Fruit fly (Drosophila melanogaster): ENCODE measurements around the gene nSyb.
A peak's percentile ranks its signal among the peaks of the same experiment; 100 is the strongest.

The nSyb gene

dm6 chr3L:1668504-1668903 lies 31.0 kb upstream of the nSyb start, which contains the start of gene RpL23A (continued):
- no peak for TF ChIP-seq Sox100B (GFP tag; optimal IDR thresholded peaks at IDR 0.05)
- TF ChIP-seq CG6791 (GFP tag; IDR thresholded peaks at IDR 0.05; ENCODE audit: partially characterized antibody): peak; percentile 66; the same call in 2 of the 3 replicates
- TF ChIP-seq sd (tag; optimal IDR thresholded peaks at IDR 0.05): peak; percentile 92
- peak; percentile 82 for TF ChIP-seq dimm (GFP tag; IDR thresholded peaks at IDR 0.05)
- TF ChIP-seq CG34224 (GFP tag; IDR thresholded peaks at IDR 0.05; ENCODE audit: partially characterized antibody): no peak
- peak; percentile 82 for TF ChIP-seq cwo (GFP tag; optimal IDR thresholded peaks at IDR 0.05)
- no peak for TF ChIP-seq Doc3 (GFP tag; IDR thresholded peaks at IDR 0.05; ENCODE audit: partially characterized antibody)
- TF ChIP-seq zen2 (GFP tag; IDR thresholded peaks at IDR 0.05; ENCODE audit: partially characterized antibody): no peak
- peak; percentile 98 for TF ChIP-seq Fer1 (GFP tag; optimal IDR thresholded peaks at IDR 0.05)
- peak; percentile 90 for TF ChIP-seq Mrtf (GFP tag; IDR thresholded peaks at IDR 0.05)
- TF ChIP-seq Pdp1 (GFP tag; optimal IDR thresholded peaks at IDR 0.05): peak; percentile 92 to 93
- peak; percentile 96 for TF ChIP-seq CG12769 (tag; optimal IDR thresholded peaks at IDR 0.05)
- TF ChIP-seq YL-1 (GFP tag; optimal IDR thresholded peaks at IDR 0.05): peak; percentile 98
- peak; percentile 97 for TF ChIP-seq pb (GFP tag; optimal IDR thresholded peaks at IDR 0.05)
- peak; percentile 85 for TF ChIP-seq CG2889 (GFP tag; IDR thresholded peaks at IDR 0.05)
- peak; percentile 96 for TF ChIP-seq kni (GFP tag; optimal IDR thresholded peaks at IDR 0.05)
- peak; percentile 81 for TF ChIP-seq Bgb (GFP tag; IDR thresholded peaks at IDR 0.05; ENCODE audit: partially characterized antibody)
- peak; percentile 96 for TF ChIP-seq CG4328 (GFP tag; optimal IDR thresholded peaks at IDR 0.05)
- peak; percentile 89 for TF ChIP-seq CG10274 (GFP tag; optimal IDR thresholded peaks at IDR 0.05)
- peak; percentile 98 for TF ChIP-seq Dad (GFP tag; optimal IDR thresholded peaks at IDR 0.05)
- TF ChIP-seq pfk (GFP tag; optimal IDR thresholded peaks at IDR 0.05): peak; percentile 82
- no peak for TF ChIP-seq Asciz (GFP tag; optimal IDR thresholded peaks at IDR 0.05)
- no peak for TF ChIP-seq hb (GFP tag; IDR thresholded peaks at IDR 0.05; ENCODE audit: partially characterized antibody)
- peak; percentile 85 for TF ChIP-seq CG6854 (GFP tag; optimal IDR thresholded peaks at IDR 0.05)
- peak; percentile 73 for TF ChIP-seq ro (GFP tag; IDR thresholded peaks at IDR 0.05)
- peak; percentile 94 for TF ChIP-seq sisA (GFP tag; IDR thresholded peaks at IDR 0.05)
- TF ChIP-seq trh (GFP tag; optimal IDR thresholded peaks at IDR 0.05): peak; percentile 93
- peak; percentile 96 for TF ChIP-seq CG11085 (GFP tag; IDR thresholded peaks at IDR 0.05)
- TF ChIP-seq tup (GFP tag; optimal IDR thresholded peaks at IDR 0.05): peak; percentile 85
- TF ChIP-seq CG34376 (GFP tag; optimal IDR thresholded peaks at IDR 0.05): peak; percentile 97
- peak; percentile 97 for TF ChIP-seq Mad (GFP tag; optimal IDR thresholded peaks at IDR 0.05)
- TF ChIP-seq bbx (GFP tag; IDR thresholded peaks at IDR 0.05; ENCODE audit: partially characterized antibody): peak; percentile 41; the same call in 1 of the 2 replicates
- TF ChIP-seq CG8281 (tag; optimal IDR thresholded peaks at IDR 0.05): peak; percentile 75
- TF ChIP-seq jing (GFP tag; optimal IDR thresholded peaks at IDR 0.05): peak; percentile 89
- peak; percentile 88 for TF ChIP-seq CG12219 (GFP tag; optimal IDR thresholded peaks at IDR 0.05)
- peak; percentile 95 for TF ChIP-seq CG8290 (GFP tag; optimal IDR thresholded peaks at IDR 0.05)
- peak; percentile 84 to 99 for TF ChIP-seq CG8290 (tag; optimal IDR thresholded peaks at IDR 0.05)
- peak; percentile 73 for TF ChIP-seq amos (GFP tag; IDR thresholded peaks at IDR 0.05; ENCODE audit: partially characterized antibody)
- TF ChIP-seq CG12299 (tag; optimal IDR thresholded peaks at IDR 0.05): peak; percentile 82
- peak; percentile 66 for TF ChIP-seq CG7357 (GFP tag; IDR thresholded peaks at IDR 0.05)
- TF ChIP-seq corto (GFP tag; optimal IDR thresholded peaks at IDR 0.05): no peak
- peak; percentile 95 for TF ChIP-seq Max (GFP tag; optimal IDR thresholded peaks at IDR 0.05)
- peak; percentile 88 for TF ChIP-seq CG14965 (GFP tag; optimal IDR thresholded peaks at IDR 0.05; ENCODE audit: borderline replicate concordance)
- peak; percentile 95 for TF ChIP-seq phol (tag; optimal IDR thresholded peaks at IDR 0.05)
- peak; percentile 91 for TF ChIP-seq C15 (GFP tag; IDR thresholded peaks at IDR 0.05)
- peak; percentile 89 for TF ChIP-seq CG10959 (GFP tag; IDR thresholded peaks at IDR 0.05)
- peak; percentile 97 for TF ChIP-seq Camta (GFP tag; optimal IDR thresholded peaks at IDR 0.05)
- TF ChIP-seq CG1024 (GFP tag; IDR thresholded peaks at IDR 0.05): peak; percentile 87
- TF ChIP-seq Poxn (GFP tag; IDR thresholded peaks at IDR 0.05): peak; percentile 63
- peak; percentile 88 for TF ChIP-seq CG1602 (GFP tag; optimal IDR thresholded peaks at IDR 0.05)
